Worm (Caenorhabditis elegans) whole organism, late embryonic: ENCODE results near the gene srj-52.

Experiments
- K02D7.2 ChIP-seq: sonication (generic microtip); optimal IDR thresholded peaks from 2 replicates; lab custom pipeline; 2017; ENCODE audit warnings: mild to moderate bottlenecking, missing genetic modification characterization, missing compliant biosample characterization
- ceh-45 ChIP-seq: fragments of 200-800 bp; sonication (Bioruptor generic); IDR thresholded peaks from 2 replicates; pipeline ENCODE4 v1.3.6; 2022; ENCODE audit warnings: missing genetic modification reagents, missing genetic modification characterization, missing compliant biosample characterization
- fkh-10 ChIP-seq: fragments of 150-350 bp; optimal IDR thresholded peaks from 2 replicates; lab custom pipeline; 2014; ENCODE audit warnings: missing biosample characterization, missing genetic modification reagents, missing genetic modification characterization
- lim-6 ChIP-seq: sonication (generic microtip); optimal IDR thresholded peaks from 2 replicates; lab custom pipeline; 2016; ENCODE audit warnings: missing genetic modification characterization, missing compliant biosample characterization
- nhr-232 ChIP-seq: sonication (generic microtip); optimal IDR thresholded peaks from 2 replicates; lab custom pipeline; 2016; ENCODE audit warnings: missing genetic modification characterization, missing compliant biosample characterization
- pag-3 ChIP-seq: sonication (generic microtip); optimal IDR thresholded peaks from 2 replicates; lab custom pipeline; 2016; ENCODE audit warnings: missing compliant biosample characterization, missing genetic modification characterization, borderline replicate concordance
- pha-4 ChIP-seq: fragments of 150-350 bp; optimal IDR thresholded peaks from 2 replicates; lab custom pipeline; 2018; ENCODE audit warnings: missing biosample characterization, missing genetic modification reagents, missing genetic modification characterization
- pqm-1 ChIP-seq: sonication (generic microtip); optimal IDR thresholded peaks from 2 replicates; lab custom pipeline; 2016; ENCODE audit warnings: missing genetic modification characterization, missing compliant biosample characterization
- rnt-1 ChIP-seq: sonication (generic microtip); optimal IDR thresholded peaks from 2 replicates; lab custom pipeline; 2016; ENCODE audit warnings: missing genetic modification characterization, missing compliant biosample characterization
- syd-9 ChIP-seq: sonication (generic microtip); optimal IDR thresholded peaks from 2 replicates; lab custom pipeline; 2016; ENCODE audit warnings: mild to moderate bottlenecking, missing genetic modification characterization, moderate library complexity, missing compliant biosample characterization
- unc-55 ChIP-seq: sonication (generic microtip); optimal IDR thresholded peaks from 2 replicates; lab custom pipeline; 2017; ENCODE audit warnings: missing biosample characterization, missing genetic modification reagents, missing genetic modification characterization
- ztf-16 ChIP-seq: sonication (generic microtip); optimal IDR thresholded peaks from 2 replicates; lab custom pipeline; 2017; ENCODE audit warnings: missing genetic modification characterization, missing compliant biosample characterization

- no peak for TF ChIP-seq pha-4 (tag; lab: Kevin White, UChicago)
- peak; percentile 88 for TF ChIP-seq rnt-1
- peak; percentile 95 for TF ChIP-seq unc-55 (GFP tag; lab: Kevin White, UChicago)
- no peak for TF ChIP-seq pag-3 (tag; lab: Kevin White, UChicago)
- peak; percentile 17 for TF ChIP-seq syd-9 (tag; lab: Kevin White, UChicago)
- peak; percentile 83 for TF ChIP-seq pqm-1 (tag; lab: Kevin White, UChicago)
- TF ChIP-seq ceh-45 (GFP tag; lab: Robert Waterston, UW) = no peak
- TF ChIP-seq K02D7.2 = no peak
- no peak for TF ChIP-seq ztf-16 (tag; lab: Kevin White, UChicago)
- no peak for TF ChIP-seq nhr-232
- no peak for TF ChIP-seq fkh-10 (GFP tag; lab: Kevin White, UChicago)
- no peak for TF ChIP-seq lim-6 (tag; lab: Kevin White, UChicago)
These were observed 35.5 kb upstream of the srj-52 start for ce11 chrV:731330-731729.
